Fruit fly (Drosophila melanogaster) whole organism: ENCODE results near the gene CG1273.

Experiments
- Dll ChIP-seq: fragments of >200 bp; optimal IDR thresholded peaks from 2 replicates; lab custom pipeline; 2017
- psq ChIP-seq: fragments of >200 bp; optimal IDR thresholded peaks from 2 replicates; lab custom pipeline; 2017

- TF ChIP-seq Dll (lab: Kevin White, UChicago) (no peak), psq (lab: Kevin White, UChicago) (no peak)
Measured at dm6 chr3L:4265836-4266235, 2.3 kb downstream of the CG1273 start.
